Fruit fly (Drosophila melanogaster) whole organism, prepupa: ENCODE data around the gene Col4a1.

ENCODE experiments used
- Blimp-1 ChIP-seq: fragments of 200-800 bp; sonication (Bioruptor generic); optimal IDR thresholded peaks from 3 replicates; lab custom pipeline; 2017; ENCODE audit warnings: missing biosample characterization, missing genetic modification characterization, mild to moderate bottlenecking, moderate library complexity, missing genetic modification reagents
- CG10631 ChIP-seq: fragments of 200-800 bp; sonication (Bioruptor generic); optimal IDR thresholded peaks from 2 replicates; lab custom pipeline; 2016; ENCODE audit warnings: missing biosample characterization, missing genetic modification characterization
- CG10669 ChIP-seq: fragments of 200-800 bp; sonication (Bioruptor generic); optimal IDR thresholded peaks from 3 replicates; lab custom pipeline; 2018; ENCODE audit warnings: missing biosample characterization, mild to moderate bottlenecking, missing genetic modification characterization, moderate library complexity
- CG11294 ChIP-seq: fragments of 200-800 bp; sonication (Bioruptor generic); IDR thresholded peaks from 2 replicates; pipeline ENCODE4 v1.3.6; 2022; ENCODE audit warnings: missing biosample characterization, missing genetic modification characterization
- CG11762 ChIP-seq: fragments of 200-800 bp; sonication (Bioruptor generic); optimal IDR thresholded peaks from 3 replicates; lab custom pipeline; 2016; ENCODE audit warnings: missing biosample characterization, missing genetic modification characterization; ENCODE audit not compliant: insufficient read depth
- CG11902 ChIP-seq: fragments of 200-800 bp; sonication (Bioruptor generic); optimal IDR thresholded peaks from 3 replicates; lab custom pipeline; 2016; ENCODE audit warnings: missing biosample characterization, missing genetic modification characterization
- CG15336 ChIP-seq: fragments of 200-800 bp; sonication (Bioruptor generic); IDR thresholded peaks from 2 replicates; pipeline ENCODE4 v1.3.6; 2022; ENCODE audit warnings: missing biosample characterization, missing genetic modification characterization
- CG1621 ChIP-seq: fragments of 200-800 bp; sonication (Bioruptor generic); optimal IDR thresholded peaks from 3 replicates; lab custom pipeline; 2018; ENCODE audit warnings: missing biosample characterization, mild to moderate bottlenecking, missing genetic modification characterization
- CG3032 ChIP-seq: fragments of 200-800 bp; optimal IDR thresholded peaks from 2 replicates; lab custom pipeline; 2019; ENCODE audit warnings: missing biosample characterization, mild to moderate bottlenecking, missing genetic modification characterization, moderate library complexity
- CG31627 ChIP-seq: fragments of 200-800 bp; sonication (Bioruptor generic); optimal IDR thresholded peaks from 3 replicates; lab custom pipeline; 2016; ENCODE audit warnings: missing biosample characterization, missing genetic modification characterization
- CG3919 ChIP-seq: fragments of 200-800 bp; sonication (Bioruptor generic); optimal IDR thresholded peaks from 3 replicates; lab custom pipeline; 2016; ENCODE audit warnings: missing biosample characterization, missing genetic modification characterization
- CG4318 ChIP-seq: fragments of 200-800 bp; sonication (Bioruptor generic); optimal IDR thresholded peaks from 3 replicates; lab custom pipeline; 2017; ENCODE audit warnings: missing biosample characterization, mild to moderate bottlenecking, missing genetic modification characterization
- CG6163 ChIP-seq: fragments of 200-800 bp; sonication (Bioruptor generic); IDR thresholded peaks from 3 replicates; pipeline ENCODE4 v1.3.6; 2022; ENCODE audit warnings: missing biosample characterization, missing genetic modification characterization
- CG6792 ChIP-seq: fragments of 200-800 bp; sonication (Bioruptor generic); optimal IDR thresholded peaks from 3 replicates; lab custom pipeline; 2016; ENCODE audit warnings: missing biosample characterization, missing genetic modification characterization
- CG6808 ChIP-seq: fragments of 200-800 bp; sonication (Bioruptor generic); optimal IDR thresholded peaks from 3 replicates; lab custom pipeline; 2017; ENCODE audit warnings: missing biosample characterization, missing genetic modification characterization, mild to moderate bottlenecking, moderate library complexity, missing genetic modification reagents
- CG6854 ChIP-seq: fragments of 200-800 bp; sonication (Bioruptor generic); optimal IDR thresholded peaks from 2 replicates; lab custom pipeline; 2017; ENCODE audit warnings: missing biosample characterization, mild to moderate bottlenecking, missing genetic modification characterization
- CG7368 ChIP-seq: fragments of 200-800 bp; sonication (Bioruptor generic); optimal IDR thresholded peaks from 3 replicates; lab custom pipeline; 2016; ENCODE audit warnings: missing biosample characterization, missing genetic modification characterization
- CG8319 ChIP-seq: fragments of 200-800 bp; sonication (Bioruptor generic); optimal IDR thresholded peaks from 3 replicates; lab custom pipeline; 2016; ENCODE audit warnings: missing biosample characterization, missing genetic modification characterization
- CG8632 ChIP-seq: fragments of 200-800 bp; sonication (Bioruptor generic); optimal IDR thresholded peaks from 3 replicates; lab custom pipeline; 2016; ENCODE audit warnings: missing biosample characterization, missing genetic modification characterization
- CG9139 ChIP-seq: fragments of 200-800 bp; sonication (Bioruptor generic); optimal IDR thresholded peaks from 3 replicates; lab custom pipeline; 2017; ENCODE audit warnings: missing biosample characterization, mild to moderate bottlenecking, missing genetic modification characterization
- Eip75B ChIP-seq: fragments of 200-800 bp; sonication (Bioruptor generic); optimal IDR thresholded peaks from 3 replicates; lab custom pipeline; 2016; ENCODE audit warnings: missing biosample characterization, missing genetic modification characterization
- Eip78C ChIP-seq: fragments of 200-800 bp; sonication (Bioruptor generic); peaks from one replicate; lab custom pipeline; 2016; ENCODE audit warnings: missing biosample characterization, missing genetic modification characterization
- Eip93F ChIP-seq: fragments of 200-800 bp; sonication (Bioruptor generic); optimal IDR thresholded peaks from 2 replicates; lab custom pipeline; 2016; ENCODE audit warnings: missing biosample characterization, mild to moderate bottlenecking, missing genetic modification characterization
- Ets21C ChIP-seq: fragments of 200-800 bp; sonication (Bioruptor generic); optimal IDR thresholded peaks from 3 replicates; lab custom pipeline; 2016; ENCODE audit warnings: missing biosample characterization, missing genetic modification characterization
- Ets96B ChIP-seq: fragments of 200-800 bp; optimal IDR thresholded peaks from 2 replicates; lab custom pipeline; 2019; ENCODE audit warnings: missing biosample characterization, mild to moderate bottlenecking, missing genetic modification characterization, moderate library complexity
- Gug ChIP-seq: fragments of 200-800 bp; sonication (Bioruptor generic); IDR thresholded peaks from 2 replicates; pipeline ENCODE4 v1.3.6; 2022; ENCODE audit warnings: missing biosample characterization, missing genetic modification characterization
- Hr39 ChIP-seq: fragments of 200-800 bp; sonication (Bioruptor generic); optimal IDR thresholded peaks from 2 replicates; lab custom pipeline; 2016; ENCODE audit warnings: missing biosample characterization, missing genetic modification characterization
- Hr4 ChIP-seq: fragments of 200-800 bp; sonication (Bioruptor generic); optimal IDR thresholded peaks from 3 replicates; lab custom pipeline; 2016; ENCODE audit warnings: missing biosample characterization, missing genetic modification characterization
- Lpt ChIP-seq: fragments of 200-800 bp; sonication (Bioruptor generic); optimal IDR thresholded peaks from 3 replicates; lab custom pipeline; 2016; ENCODE audit warnings: missing biosample characterization, missing genetic modification characterization
- Met ChIP-seq: fragments of 200-800 bp; sonication (Bioruptor generic); optimal IDR thresholded peaks from 3 replicates; lab custom pipeline; 2016; ENCODE audit warnings: missing biosample characterization, missing genetic modification characterization
- OdsH ChIP-seq: fragments of 200-800 bp; sonication (Bioruptor generic); optimal IDR thresholded peaks from 3 replicates; lab custom pipeline; 2016; ENCODE audit warnings: missing biosample characterization, missing genetic modification characterization
- Smox ChIP-seq: fragments of 200-800 bp; sonication (Bioruptor generic); optimal IDR thresholded peaks from 3 replicates; lab custom pipeline; 2016; ENCODE audit warnings: missing biosample characterization, missing genetic modification characterization
- Sox102F ChIP-seq: fragments of 200-800 bp; sonication (Bioruptor generic); optimal IDR thresholded peaks from 2 replicates; lab custom pipeline; 2016; ENCODE audit warnings: missing biosample characterization, mild to moderate bottlenecking, missing genetic modification characterization
- Sox15 ChIP-seq: fragments of 200-800 bp; sonication (Bioruptor generic); optimal IDR thresholded peaks from 3 replicates; lab custom pipeline; 2016; ENCODE audit warnings: missing biosample characterization, missing genetic modification characterization
- acj6 ChIP-seq: fragments of 200-800 bp; sonication (Bioruptor generic); optimal IDR thresholded peaks from 3 replicates; lab custom pipeline; 2016; ENCODE audit warnings: missing biosample characterization, missing genetic modification characterization
- cyc ChIP-seq: fragments of 200-800 bp; sonication (Bioruptor generic); optimal IDR thresholded peaks from 3 replicates; lab custom pipeline; 2016; ENCODE audit warnings: missing biosample characterization, missing genetic modification characterization
- dsx ChIP-seq: fragments of 200-800 bp; optimal IDR thresholded peaks from 3 replicates; lab custom pipeline; 2019; ENCODE audit warnings: missing biosample characterization, mild to moderate bottlenecking, missing genetic modification characterization, moderate library complexity; ENCODE audit not compliant: poor library complexity, severe bottlenecking
- eg ChIP-seq: fragments of 200-800 bp; sonication (Bioruptor generic); IDR thresholded peaks from 3 replicates; pipeline ENCODE4 v1.3.6; 2022; ENCODE audit warnings: missing biosample characterization, missing genetic modification characterization
- esn ChIP-seq: fragments of 200-800 bp; sonication (Bioruptor generic); optimal IDR thresholded peaks from 2 replicates; lab custom pipeline; 2016; ENCODE audit warnings: missing biosample characterization, mild to moderate bottlenecking, missing genetic modification characterization, moderate library complexity
- fd59A ChIP-seq: fragments of 200-800 bp; sonication (Bioruptor generic); optimal IDR thresholded peaks from 2 replicates; lab custom pipeline; 2017; ENCODE audit warnings: missing biosample characterization, mild to moderate bottlenecking, missing genetic modification characterization, missing genetic modification reagents
- fd85E ChIP-seq: fragments of 200-800 bp; sonication (Bioruptor generic); optimal IDR thresholded peaks from 3 replicates; lab custom pipeline; 2016; ENCODE audit warnings: missing biosample characterization, missing genetic modification characterization
- fkh ChIP-seq: fragments of 200-800 bp; sonication (Bioruptor generic); optimal IDR thresholded peaks from 3 replicates; lab custom pipeline; 2017; ENCODE audit warnings: missing biosample characterization, mild to moderate bottlenecking, missing genetic modification characterization, moderate library complexity
- lz ChIP-seq: fragments of 200-800 bp; sonication (Bioruptor generic); optimal IDR thresholded peaks from 3 replicates; lab custom pipeline; 2016; ENCODE audit warnings: missing biosample characterization, missing genetic modification characterization
- pdm3 ChIP-seq: fragments of 200-800 bp; sonication (Bioruptor generic); optimal IDR thresholded peaks from 3 replicates; lab custom pipeline; 2016; ENCODE audit warnings: missing biosample characterization, missing genetic modification characterization
- spab ChIP-seq: fragments of 200-800 bp; sonication (Bioruptor generic); optimal IDR thresholded peaks from 2 replicates; lab custom pipeline; 2017; ENCODE audit warnings: missing biosample characterization, mild to moderate bottlenecking, missing genetic modification characterization, missing genetic modification reagents
- ss ChIP-seq, 2 experiments: fragments of 200-800 bp; sonication (Bioruptor generic); optimal IDR thresholded peaks; 2 replicates in 1 of 2; 3 replicates in 1 of 2; lab custom pipeline; 2017 to 2018; ENCODE audit warnings: mild to moderate bottlenecking in 2 of 2, missing biosample characterization in 2 of 2, missing genetic modification characterization in 2 of 2, moderate library complexity in 1 of 2
- svp ChIP-seq: fragments of 200-800 bp; sonication (Bioruptor generic); peaks from one replicate; lab custom pipeline; 2016; ENCODE audit warnings: missing biosample characterization, missing genetic modification characterization
- topi ChIP-seq: fragments of 200-800 bp; sonication (Bioruptor generic); optimal IDR thresholded peaks from 3 replicates; lab custom pipeline; 2016; ENCODE audit warnings: missing biosample characterization, missing genetic modification characterization
- vri ChIP-seq: fragments of 200-800 bp; sonication (Bioruptor generic); optimal IDR thresholded peaks from 3 replicates; lab custom pipeline; 2016; ENCODE audit warnings: missing biosample characterization, mild to moderate bottlenecking, missing genetic modification characterization

Col4a1 gene

DNA sequence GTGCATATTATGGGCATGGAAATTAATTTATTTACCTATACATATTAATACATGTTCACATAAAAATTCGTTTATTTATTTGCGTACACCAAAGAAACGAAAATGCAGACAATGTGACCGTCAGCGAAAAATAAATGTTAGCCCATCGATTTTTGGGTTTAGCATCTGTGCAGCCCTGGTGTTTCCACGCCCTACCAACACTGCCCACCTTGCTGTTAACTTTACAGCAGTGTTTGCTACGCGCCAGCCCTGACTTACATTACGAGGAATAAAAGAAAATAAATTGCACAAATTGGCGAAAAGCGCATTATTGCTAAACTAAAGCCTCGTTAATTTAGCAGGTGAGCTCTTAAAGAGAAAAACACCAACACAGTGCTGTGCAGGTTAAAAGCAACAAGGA lies 13.6 kb downstream of the Col4a1 start, which contains the start of the genes CG33995, CG44000 and CG44001 (continued):
- TF ChIP-seq Ets21C (GFP tag; lab: Kevin White, UChicago) = peak; percentile 29
- no peak for TF ChIP-seq CG11762
- no peak for TF ChIP-seq Sox102F
- no peak for TF ChIP-seq Eip93F (GFP tag; lab: Kevin White, UChicago)
- TF ChIP-seq CG11902 = no peak
- TF ChIP-seq lz (GFP tag; lab: Kevin White, UChicago) = peak; percentile 46
- no peak for TF ChIP-seq CG6854 (GFP tag; lab: Kevin White, UChicago)
- TF ChIP-seq, all 60 proteins: peak for 26

DNA sequence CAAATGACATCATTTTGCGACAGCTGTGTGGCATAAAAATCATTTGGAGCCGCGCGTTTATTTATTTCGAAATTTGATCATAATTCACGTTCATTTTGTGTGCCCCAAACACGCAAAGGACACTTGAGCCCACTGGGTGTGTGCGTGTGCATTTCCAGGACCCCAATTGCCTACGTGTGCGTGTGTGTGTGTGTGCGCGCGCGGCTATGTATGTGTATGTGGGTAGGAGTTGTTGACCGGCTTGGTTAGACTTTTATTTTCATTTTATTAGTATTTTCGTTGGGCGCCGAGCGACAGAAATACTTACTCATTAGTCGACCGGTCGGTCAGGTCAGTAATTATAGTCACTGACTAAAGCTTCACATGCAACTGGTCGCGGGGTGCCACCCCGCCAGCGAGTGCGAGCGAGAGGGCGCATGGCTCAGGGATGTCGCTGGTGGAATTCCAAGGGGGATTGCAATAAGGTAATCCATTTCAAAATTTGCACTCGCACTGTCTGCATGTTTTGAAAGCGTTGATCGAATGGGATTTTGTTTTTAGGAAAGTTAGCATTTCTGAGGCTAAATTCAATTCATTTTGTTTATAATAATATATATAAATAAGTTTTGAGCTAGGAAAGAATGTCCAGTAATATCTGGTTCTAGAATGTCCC lies 14.2 kb downstream of the Col4a1 start:
- TF ChIP-seq vri (GFP tag; lab: Kevin White, UChicago) (no peak), CG10669 (GFP tag; lab: Kevin White, UChicago) (peak; percentile 66), CG3032 (peak; percentile 59), topi (GFP tag; lab: Kevin White, UChicago) (peak; percentile 62), CG1621 (tag; lab: Kevin White, UChicago) (peak; percentile 49), Sox15 (GFP tag; lab: Kevin White, UChicago) (peak; percentile 30), Eip78C (GFP tag; lab: Kevin White, UChicago) (peak; percentile 75), CG11294 (GFP tag; lab: Robert Waterston, UW) (peak; percentile 67), Ets21C (GFP tag; lab: Kevin White, UChicago) (peak; percentile 62), Blimp-1 (peak; percentile 48), CG6808 (peak; percentile 61), fd59A (GFP tag; lab: Kevin White, UChicago) (peak; percentile 8), Gug (GFP tag; lab: Robert Waterston, UW) (peak; percentile 57), spab (peak; percentile 50), CG15336 (peak; percentile 67), Hr39 (peak; percentile 72), CG3919 (peak; percentile 69), Ets96B (tag; lab: Kevin White, UChicago) (peak; percentile 57), CG7368 (peak; percentile 52), CG10631 (GFP tag; lab: Kevin White, UChicago) (peak; percentile 79), CG8319 (GFP tag; lab: Kevin White, UChicago) (peak; percentile 28), CG4318 (peak; percentile 76), Hr4 (GFP tag; lab: Kevin White, UChicago) (peak; percentile 79), CG8632 (GFP tag; lab: Kevin White, UChicago) (peak; percentile 45), acj6 (GFP tag; lab: Kevin White, UChicago) (peak; percentile 77), cyc (GFP tag; lab: Kevin White, UChicago) (peak; percentile 56), Lpt (GFP tag; lab: Kevin White, UChicago) (peak; percentile 78), CG9139 (GFP tag; lab: Kevin White, UChicago) (no peak), Eip93F (GFP tag; lab: Kevin White, UChicago) (peak; percentile 10), Met (GFP tag; lab: Kevin White, UChicago) (peak; percentile 50), CG6854 (GFP tag; lab: Kevin White, UChicago) (no peak), svp (GFP tag; lab: Kevin White, UChicago) (peak; percentile 85), CG31627 (peak; percentile 73), CG6163 (peak; percentile 86), fkh (GFP tag; lab: Kevin White, UChicago) (no peak), OdsH (GFP tag; lab: Kevin White, UChicago) (peak; percentile 85), fd85E (no peak), pdm3 (GFP tag; lab: Kevin White, UChicago) (peak; percentile 80), esn (GFP tag; lab: Kevin White, UChicago) (peak; percentile 70), eg (GFP tag; lab: Robert Waterston, UW) (peak; percentile 84), Eip75B (GFP tag; lab: Kevin White, UChicago) (peak; percentile 53), Sox102F (peak; percentile 70), CG6792 (GFP tag; lab: Kevin White, UChicago) (peak; percentile 53), Smox (GFP tag; lab: Kevin White, UChicago) (peak; percentile 61), dsx (peak; percentile 47), ss (GFP tag; optimal IDR thresholded peaks at IDR 0.05; lab: Kevin White, UChicago) (peak; percentile 25 to 27)
